Worm (Caenorhabditis elegans) whole organism, mixed stage, embryonic: Measurements from ENCODE around the gene F11A5.16.

ENCODE experiments used
- M03D4.4 ChIP-seq: sonication (generic microtip); optimal IDR thresholded peaks from 2 replicates; lab custom pipeline; 2017; ENCODE audit warnings: mild to moderate bottlenecking, missing genetic modification characterization, missing compliant biosample characterization
- ceh-39 ChIP-seq: fragments of 150-350 bp; optimal IDR thresholded peaks from 2 replicates; lab custom pipeline; 2014; ENCODE audit warnings: missing biosample characterization, missing genetic modification characterization
- ceh-43 ChIP-seq: fragments of 200-800 bp; sonication (Bioruptor generic); optimal IDR thresholded peaks from 2 replicates; lab custom pipeline; 2018; ENCODE audit warnings: mild to moderate bottlenecking, missing genetic modification characterization, moderate library complexity, missing compliant biosample characterization
- ceh-83 ChIP-seq: fragments of 200-800 bp; sonication (Bioruptor generic); optimal IDR thresholded peaks from 2 replicates; lab custom pipeline; 2018; ENCODE audit warnings: mild to moderate bottlenecking, missing genetic modification characterization, missing compliant biosample characterization
- ces-1 ChIP-seq: fragments of 150-350 bp; optimal IDR thresholded peaks from 2 replicates; lab custom pipeline; 2014; ENCODE audit warnings: missing biosample characterization, missing genetic modification reagents, missing genetic modification characterization
- flh-1 ChIP-seq: fragments of 200-800 bp; sonication (Bioruptor generic); optimal IDR thresholded peaks from 2 replicates; lab custom pipeline; 2018; ENCODE audit warnings: mild to moderate bottlenecking, missing genetic modification characterization, moderate library complexity, missing compliant biosample characterization
- ham-2 ChIP-seq: fragments of 200-800 bp; sonication (Bioruptor generic); optimal IDR thresholded peaks from 2 replicates; lab custom pipeline; 2018; ENCODE audit warnings: mild to moderate bottlenecking, missing genetic modification characterization, missing compliant biosample characterization
- lin-13 ChIP-seq: fragments of 150-350 bp; optimal IDR thresholded peaks from 2 replicates; lab custom pipeline; 2014; ENCODE audit warnings: missing biosample characterization, missing genetic modification characterization
- lsy-2 ChIP-seq: fragments of 150-350 bp; optimal IDR thresholded peaks from 2 replicates; lab custom pipeline; 2014; ENCODE audit warnings: missing biosample characterization, missing genetic modification characterization
- mab-5 ChIP-seq: fragments of 150-350 bp; optimal IDR thresholded peaks from 2 replicates; lab custom pipeline; 2014; ENCODE audit warnings: missing biosample characterization, missing genetic modification characterization
- mls-2 ChIP-seq: sonication (generic microtip); optimal IDR thresholded peaks from 2 replicates; lab custom pipeline; 2016; ENCODE audit warnings: mild to moderate bottlenecking, missing genetic modification characterization, moderate library complexity, missing compliant biosample characterization
- nhr-12 ChIP-seq: fragments of 150-350 bp; optimal IDR thresholded peaks from 2 replicates; lab custom pipeline; 2014; ENCODE audit warnings: missing biosample characterization, missing genetic modification characterization
- nhr-2 ChIP-seq: fragments of 150-350 bp; optimal IDR thresholded peaks from 2 replicates; lab custom pipeline; 2014; ENCODE audit warnings: missing biosample characterization, missing genetic modification characterization
- nhr-28 ChIP-seq: fragments of 150-350 bp; optimal IDR thresholded peaks from 2 replicates; lab custom pipeline; 2014; ENCODE audit warnings: missing biosample characterization, missing genetic modification characterization
- nhr-76 ChIP-seq: sonication (generic microtip); optimal IDR thresholded peaks from 2 replicates; lab custom pipeline; 2017; ENCODE audit warnings: missing biosample characterization, missing genetic modification characterization
- pha-4 ChIP-seq: fragments of 150-350 bp; optimal IDR thresholded peaks from 2 replicates; lab custom pipeline; 2018; ENCODE audit warnings: missing biosample characterization, missing genetic modification reagents, missing genetic modification characterization
- sem-2 ChIP-seq: fragments of 200-800 bp; sonication (Bioruptor generic); optimal IDR thresholded peaks from 2 replicates; lab custom pipeline; 2018; ENCODE audit warnings: mild to moderate bottlenecking, missing genetic modification characterization, missing compliant biosample characterization
- snpc-4 ChIP-seq: fragments of 150-350 bp; optimal IDR thresholded peaks from 2 replicates; lab custom pipeline; 2014; ENCODE audit warnings: missing biosample characterization, missing genetic modification characterization
- tbx-8 ChIP-seq: fragments of 200-800 bp; sonication (Bioruptor generic); optimal IDR thresholded peaks from 2 replicates; lab custom pipeline; 2018; ENCODE audit warnings: mild to moderate bottlenecking, missing genetic modification characterization, moderate library complexity, missing compliant biosample characterization
- unc-62 ChIP-seq: fragments of 150-350 bp; optimal IDR thresholded peaks from 2 replicates; lab custom pipeline; 2014; ENCODE audit warnings: missing biosample characterization, missing genetic modification reagents, missing genetic modification characterization
- zip-8 ChIP-seq: fragments of 150-350 bp; optimal IDR thresholded peaks from 2 replicates; lab custom pipeline; 2014; ENCODE audit warnings: missing biosample characterization, missing genetic modification characterization
- ztf-11 ChIP-seq: fragments of 150-350 bp; optimal IDR thresholded peaks from 2 replicates; lab custom pipeline; 2014; ENCODE audit warnings: missing biosample characterization, missing genetic modification characterization

Gene F11A5.16

ce11 chrV:16256395-16256794 lies 45.6 kb downstream of the F11A5.16 start, which contains the start of gene bgnt-1.3:
TSS of gene bgnt-1.3 (minus strand) at chrV:16256495.
- TF ChIP-seq nhr-28 (tag; lab: Kevin White, UChicago) (no peak), ces-1 (GFP tag; lab: Kevin White, UChicago) (no peak), tbx-8 (GFP tag; lab: Kevin White, UChicago) (no peak), ham-2 (GFP tag; lab: Kevin White, UChicago) (no peak)
- TF ChIP-seq, all 35 proteins: peak for 0

ce11 chrV:16258142-16258541 lies 47.4 kb downstream of the F11A5.16 start, which contains the start of gene nhr-218:
TSS of gene nhr-218 (plus strand) at chrV:16258442.
- TF ChIP-seq ceh-39 (no peak), flh-1 (no peak), pha-4 (no peak), lsy-2 (tag; lab: Kevin White, UChicago) (no peak), M03D4.4 (tag; lab: Kevin White, UChicago) (no peak), ceh-83 (GFP tag; lab: Kevin White, UChicago) (no peak), ztf-11 (tag; lab: Kevin White, UChicago) (no peak), ceh-43 (no peak), unc-62 (no peak), nhr-12 (tag; lab: Kevin White, UChicago) (no peak), mab-5 (tag; lab: Kevin White, UChicago) (no peak), zip-8 (no peak), snpc-4 (no peak), lin-13 (tag; lab: Kevin White, UChicago) (no peak), nhr-76 (tag; lab: Kevin White, UChicago) (no peak)

DNA sequence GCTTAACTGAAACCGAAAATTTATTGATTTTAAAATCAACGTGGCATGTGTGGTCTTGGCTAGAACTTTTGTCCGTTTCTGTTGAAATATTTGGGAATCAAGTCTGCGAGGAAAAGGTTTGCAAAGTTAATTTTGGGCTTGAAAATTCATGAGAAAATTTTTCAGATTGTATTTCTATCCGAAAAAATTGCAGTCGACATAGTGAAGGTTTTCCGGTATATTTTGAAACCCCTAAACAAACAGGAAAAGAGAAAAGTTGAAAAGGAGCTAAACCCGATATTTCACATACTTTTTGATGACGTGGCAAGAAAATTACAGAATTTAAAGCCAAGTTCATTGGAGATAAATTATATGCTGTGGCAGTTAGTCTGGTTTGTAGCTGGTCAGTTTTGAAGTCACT lies 48.9 kb downstream of the F11A5.16 start, which contains the start of gene nhr-127:
nhr-127 (plus strand) TSS at position 301 of the 400 bp plus-strand sequence.
- TF ChIP-seq mab-5 (tag; lab: Kevin White, UChicago): no peak
- no peak for TF ChIP-seq sem-2 (GFP tag; lab: Kevin White, UChicago)
- no peak for TF ChIP-seq ham-2 (GFP tag; lab: Kevin White, UChicago)
- TF ChIP-seq mls-2 (tag; lab: Kevin White, UChicago): no peak
- TF ChIP-seq lsy-2 (tag; lab: Kevin White, UChicago): no peak
- no peak for TF ChIP-seq nhr-2
- no peak for TF ChIP-seq nhr-12 (tag; lab: Kevin White, UChicago)
- TF ChIP-seq, all 35 proteins: peak for 0
